Worm (Caenorhabditis elegans): ENCODE results near the gene C55B6.1.

DNA sequence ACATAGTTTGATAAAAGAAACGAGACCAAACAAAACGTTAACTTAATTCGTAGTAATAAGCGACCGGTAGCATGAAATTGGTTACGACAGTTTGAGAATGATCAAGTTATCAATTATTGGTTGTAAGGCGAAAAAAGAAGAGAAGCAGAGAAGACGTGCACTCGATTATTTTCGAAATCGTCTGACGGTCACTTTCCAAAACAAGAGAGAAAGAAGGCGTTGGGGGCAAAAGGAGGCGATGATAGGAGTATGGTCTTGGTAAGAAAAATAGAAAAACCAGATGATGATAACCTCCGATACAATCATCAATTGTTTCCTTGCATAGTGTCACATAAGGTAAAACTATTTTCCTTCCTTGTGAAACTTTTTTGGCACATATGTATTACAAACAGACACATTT, 42.7 kb upstream of the C55B6.1 start:
- TF ChIP-seq elt-1 (tag; optimal IDR thresholded peaks at IDR 0.05; ENCODE audit: borderline replicate concordance, insufficient read depth) = no peak
- no peak for TF ChIP-seq lin-13 (tag; optimal IDR thresholded peaks at IDR 0.05)

All from whole organism, mixed stage, embryonic.